Worm (Caenorhabditis elegans) whole organism, L2 larva: ENCODE results near the gene C27A2.12.

Experiments used
- C34F6.9 ChIP-seq: fragments of 150-350 bp; optimal IDR thresholded peaks from 2 replicates; lab custom pipeline; 2014; ENCODE audit warnings: missing biosample characterization, missing genetic modification characterization
- F13H6.1 ChIP-seq: sonication (generic microtip); optimal IDR thresholded peaks from 2 replicates; lab custom pipeline; 2016; ENCODE audit warnings: missing genetic modification characterization, missing compliant biosample characterization
- Y55F3AM.14 ChIP-seq: fragments of 200-800 bp; sonication (Bioruptor generic); optimal IDR thresholded peaks from 2 replicates; lab custom pipeline; 2018; ENCODE audit warnings: mild to moderate bottlenecking, missing genetic modification characterization, missing compliant biosample characterization
- alr-1 ChIP-seq: fragments of 150-350 bp; optimal IDR thresholded peaks from 2 replicates; lab custom pipeline; 2014; ENCODE audit warnings: missing biosample characterization, missing genetic modification characterization
- aly-2 ChIP-seq: fragments of 150-350 bp; optimal IDR thresholded peaks from 2 replicates; lab custom pipeline; 2014; ENCODE audit warnings: missing biosample characterization, missing genetic modification characterization
- ama-1 ChIP-seq: fragments of 150-350 bp; optimal IDR thresholded peaks from 2 replicates; lab custom pipeline; 2018; ENCODE audit warnings: inconsistent platforms
- blmp-1 ChIP-seq: sonication (generic microtip); optimal IDR thresholded peaks from 2 replicates; lab custom pipeline; 2017; ENCODE audit warnings: missing genetic modification characterization, mild to moderate bottlenecking, missing compliant biosample characterization, antibody characterized with exemption, moderate library complexity; ENCODE audit not compliant: insufficient read depth
- ceh-16 ChIP-seq: fragments of 150-350 bp; optimal IDR thresholded peaks from 2 replicates; lab custom pipeline; 2014; ENCODE audit warnings: missing biosample characterization, missing genetic modification characterization
- ceh-82 ChIP-seq: fragments of 150-350 bp; optimal IDR thresholded peaks from 2 replicates; lab custom pipeline; 2014; ENCODE audit warnings: missing biosample characterization, missing genetic modification characterization
- crh-2 ChIP-seq: sonication (generic microtip); optimal IDR thresholded peaks from 2 replicates; lab custom pipeline; 2017; ENCODE audit warnings: missing biosample characterization, missing genetic modification characterization
- dmd-4 ChIP-seq: sonication (generic microtip); optimal IDR thresholded peaks from 2 replicates; lab custom pipeline; 2017; ENCODE audit warnings: missing biosample characterization, missing genetic modification characterization
- egl-27 ChIP-seq: sonication (generic microtip); optimal IDR thresholded peaks from 3 replicates; lab custom pipeline; 2017; ENCODE audit warnings: missing biosample characterization, missing genetic modification reagents, missing genetic modification characterization
- elt-1 ChIP-seq: fragments of 150-350 bp; optimal IDR thresholded peaks from 2 replicates; lab custom pipeline; 2014; ENCODE audit warnings: missing biosample characterization, missing genetic modification characterization
- fos-1 ChIP-seq: fragments of 150-350 bp; optimal IDR thresholded peaks from 2 replicates; lab custom pipeline; 2014; ENCODE audit warnings: missing biosample characterization, missing genetic modification characterization
- gmeb-1 ChIP-seq: fragments of 150-350 bp; optimal IDR thresholded peaks from 2 replicates; lab custom pipeline; 2014; ENCODE audit warnings: missing biosample characterization, missing genetic modification characterization
- lin-11 ChIP-seq: fragments of 150-350 bp; sonication (generic microtip); optimal IDR thresholded peaks from 2 replicates; lab custom pipeline; 2014; ENCODE audit warnings: missing biosample characterization, missing genetic modification characterization, inconsistent platforms, mixed read lengths
- lin-13 ChIP-seq: fragments of 150-350 bp; optimal IDR thresholded peaks from 2 replicates; lab custom pipeline; 2014; ENCODE audit warnings: missing biosample characterization, missing genetic modification reagents, missing genetic modification characterization
- lin-39 ChIP-seq: fragments of 150-350 bp; optimal IDR thresholded peaks from 2 replicates; lab custom pipeline; 2014; ENCODE audit warnings: missing biosample characterization, missing genetic modification reagents, missing genetic modification characterization
- lsy-2 ChIP-seq, 2 experiments: fragments of 150-350 bp in 1 of 2; sonication (generic microtip) in 1 of 2; optimal IDR thresholded peaks; 2 replicates each; lab custom pipeline; 2014 to 2017; ENCODE audit warnings: missing biosample characterization in 2 of 2, missing genetic modification characterization in 2 of 2
- mab-5 ChIP-seq: fragments of 150-350 bp; optimal IDR thresholded peaks from 2 replicates; lab custom pipeline; 2014; ENCODE audit warnings: missing biosample characterization, missing genetic modification characterization
- mbf-1 ChIP-seq: sonication (generic microtip); optimal IDR thresholded peaks from 2 replicates; lab custom pipeline; 2017; ENCODE audit warnings: missing biosample characterization, missing genetic modification characterization
- mdl-1 ChIP-seq, 2 experiments: fragments of 150-350 bp in 1 of 2; sonication (generic microtip) in 1 of 2; optimal IDR thresholded peaks; 2 replicates each; lab custom pipeline; 2017; ENCODE audit warnings: missing biosample characterization in 2 of 2, missing genetic modification characterization in 2 of 2
- nhr-12 ChIP-seq: fragments of 150-350 bp; optimal IDR thresholded peaks from 2 replicates; lab custom pipeline; 2014; ENCODE audit warnings: missing biosample characterization, missing genetic modification characterization
- nhr-129 ChIP-seq: fragments of 150-350 bp; optimal IDR thresholded peaks from 2 replicates; lab custom pipeline; 2014; ENCODE audit warnings: missing biosample characterization, missing genetic modification characterization
- nhr-21 ChIP-seq: fragments of 150-350 bp; optimal IDR thresholded peaks from 2 replicates; lab custom pipeline; 2014; ENCODE audit warnings: missing biosample characterization, missing genetic modification characterization
- nhr-237 ChIP-seq: fragments of 150-350 bp; optimal IDR thresholded peaks from 2 replicates; lab custom pipeline; 2014; ENCODE audit warnings: missing biosample characterization, missing genetic modification characterization
- nhr-25 ChIP-seq: fragments of 150-350 bp; sonication (generic microtip); optimal IDR thresholded peaks from 3 replicates; lab custom pipeline; 2014; ENCODE audit warnings: missing biosample characterization, missing genetic modification characterization
- nhr-6 ChIP-seq: fragments of 150-350 bp; optimal IDR thresholded peaks from 2 replicates; lab custom pipeline; 2014; ENCODE audit warnings: missing biosample characterization, missing genetic modification characterization
- nhr-77 ChIP-seq: fragments of 150-350 bp; optimal IDR thresholded peaks from 2 replicates; lab custom pipeline; 2014; ENCODE audit warnings: missing biosample characterization, missing genetic modification characterization
- peb-1 ChIP-seq: fragments of 150-350 bp; optimal IDR thresholded peaks from 2 replicates; lab custom pipeline; 2014; ENCODE audit warnings: missing biosample characterization, missing genetic modification characterization
- sem-4 ChIP-seq: fragments of 150-350 bp; optimal IDR thresholded peaks from 2 replicates; lab custom pipeline; 2014; ENCODE audit warnings: missing biosample characterization, missing genetic modification reagents, missing genetic modification characterization
- skn-1 ChIP-seq: sonication (generic microtip); optimal IDR thresholded peaks from 2 replicates; lab custom pipeline; 2017; ENCODE audit warnings: missing biosample characterization, missing genetic modification characterization
- sma-3 ChIP-seq: sonication (generic microtip); optimal IDR thresholded peaks from 2 replicates; lab custom pipeline; 2016; ENCODE audit warnings: missing genetic modification reagents, missing genetic modification characterization, missing compliant biosample characterization
- sma-9 ChIP-seq, 2 experiments: fragments of 150-350 bp in 1 of 2; sonication (generic microtip) in 1 of 2; optimal IDR thresholded peaks; 2 replicates each; lab custom pipeline; 2014 to 2016; ENCODE audit warnings: missing genetic modification characterization in 2 of 2, mild to moderate bottlenecking in 1 of 2, missing biosample characterization in 1 of 2, missing compliant biosample characterization in 1 of 2, missing genetic modification reagents in 1 of 2, moderate library complexity in 1 of 2
- snpc-4 ChIP-seq: fragments of 150-350 bp; optimal IDR thresholded peaks from 2 replicates; lab custom pipeline; 2014; ENCODE audit warnings: missing biosample characterization, missing genetic modification characterization
- unc-55 ChIP-seq: fragments of 150-350 bp; sonication (generic microtip); optimal IDR thresholded peaks from 3 replicates; lab custom pipeline; 2014; ENCODE audit warnings: missing biosample characterization, missing genetic modification reagents, missing genetic modification characterization
- zag-1 ChIP-seq: fragments of 150-350 bp; optimal IDR thresholded peaks from 2 replicates; lab custom pipeline; 2014; ENCODE audit warnings: missing biosample characterization, missing genetic modification characterization
- ztf-1 ChIP-seq: fragments of 200-800 bp; sonication (Bioruptor generic); conservative IDR thresholded peaks from 2 replicates; pipeline ENCODE4 v1.3.6; 2022; ENCODE audit warnings: missing genetic modification characterization, missing compliant biosample characterization
- ztf-11 ChIP-seq: sonication (generic microtip); optimal IDR thresholded peaks from 2 replicates; lab custom pipeline; 2017; ENCODE audit warnings: missing biosample characterization, missing genetic modification characterization
- ztf-4 ChIP-seq: fragments of 150-350 bp; optimal IDR thresholded peaks from 2 replicates; lab custom pipeline; 2014; ENCODE audit warnings: missing biosample characterization, missing genetic modification characterization

C27A2.12 gene

DNA sequence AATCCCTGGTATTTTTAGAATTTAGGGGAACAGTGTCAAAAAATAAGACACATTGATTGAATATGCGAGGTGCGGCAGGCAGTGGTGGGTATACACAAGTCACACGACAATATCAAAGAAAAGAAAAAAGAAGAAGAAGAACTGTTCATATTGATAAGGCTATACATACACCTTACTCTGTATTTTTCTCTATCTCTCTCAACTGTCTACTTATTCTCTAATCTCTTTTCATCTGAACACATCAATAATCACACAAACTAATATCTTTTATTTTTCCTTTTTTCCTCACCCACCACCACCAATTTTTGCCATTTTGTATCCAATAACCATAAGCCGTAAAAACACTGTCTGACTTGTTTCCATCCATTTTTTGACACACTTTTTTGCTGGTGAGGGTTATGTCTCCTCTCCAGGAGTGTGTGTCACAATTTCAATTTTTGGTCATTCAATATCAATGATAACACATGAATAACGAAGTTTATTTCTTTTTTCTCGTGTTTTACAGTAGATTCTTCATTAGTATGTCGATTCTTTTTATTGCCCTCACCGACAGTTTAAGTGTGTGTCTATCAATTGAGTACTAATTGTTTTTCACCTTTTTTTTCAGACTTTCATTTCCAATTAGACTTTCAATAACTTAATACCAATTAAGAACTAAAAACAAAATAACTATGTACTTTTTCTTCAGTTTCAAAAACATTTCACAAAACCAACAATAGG, 38.4 kb downstream of the C27A2.12 start (continued):
- TF ChIP-seq lin-39 (tag; lab: Kevin White, UChicago) (no peak), ztf-4 (tag; lab: Kevin White, UChicago) (no peak), aly-2 (tag; lab: Kevin White, UChicago) (no peak), elt-1 (tag; lab: Kevin White, UChicago) (no peak), crh-2 (tag; lab: Kevin White, UChicago) (peak; percentile 68), unc-55 (GFP tag; lab: Kevin White, UChicago) (no peak), nhr-12 (tag; lab: Kevin White, UChicago) (no peak), ztf-11 (tag; lab: Kevin White, UChicago) (no peak), alr-1 (tag; lab: Kevin White, UChicago) (no peak), nhr-6 (tag; lab: Kevin White, UChicago) (no peak), gmeb-1 (peak; percentile 9), mab-5 (tag; lab: Kevin White, UChicago) (no peak), snpc-4 (tag; lab: Kevin White, UChicago) (no peak), skn-1 (tag; lab: Kevin White, UChicago) (no peak), mbf-1 (no peak), peb-1 (tag; lab: Kevin White, UChicago) (no peak), Y55F3AM.14 (GFP tag; lab: Kevin White, UChicago) (no peak), lin-11 (no peak), ceh-82 (no peak), lin-13 (GFP tag; lab: Kevin White, UChicago) (no peak), dmd-4 (no peak), ceh-16 (tag; lab: Kevin White, UChicago) (no peak)
- TF ChIP-seq, all 48 proteins: peak for 11

DNA sequence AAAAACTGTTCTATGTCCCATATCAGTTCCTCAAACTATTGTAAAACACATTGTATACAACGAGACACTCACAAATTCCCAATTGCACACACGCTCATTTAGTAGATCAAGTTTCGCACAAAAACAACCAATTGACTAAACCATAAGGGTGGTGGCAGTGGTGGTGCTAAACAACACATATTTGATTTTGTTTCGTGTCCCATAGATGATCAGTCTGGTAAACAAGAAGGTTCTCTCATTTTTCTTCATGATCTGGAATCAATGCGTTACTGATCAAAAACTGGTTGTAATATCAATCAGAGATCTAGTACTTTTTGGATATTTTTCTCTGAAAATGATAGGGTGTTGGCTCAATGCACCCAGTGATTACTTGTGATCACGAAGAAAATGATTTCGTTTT, 39.4 kb downstream of the C27A2.12 start:
- TF ChIP-seq sma-9 (GFP tag; optimal IDR thresholded peaks at IDR 0.05; lab: Kevin White, UChicago) (no peak), sma-9 (tag; optimal IDR thresholded peaks at IDR 0.05; lab: Kevin White, UChicago) (no peak), ztf-1 (no peak), zag-1 (tag; lab: Kevin White, UChicago) (no peak), mab-5 (tag; lab: Kevin White, UChicago) (no peak), elt-1 (tag; lab: Kevin White, UChicago) (no peak), blmp-1 (tag; lab: Kevin White, UChicago) (no peak), mbf-1 (no peak)

DNA sequence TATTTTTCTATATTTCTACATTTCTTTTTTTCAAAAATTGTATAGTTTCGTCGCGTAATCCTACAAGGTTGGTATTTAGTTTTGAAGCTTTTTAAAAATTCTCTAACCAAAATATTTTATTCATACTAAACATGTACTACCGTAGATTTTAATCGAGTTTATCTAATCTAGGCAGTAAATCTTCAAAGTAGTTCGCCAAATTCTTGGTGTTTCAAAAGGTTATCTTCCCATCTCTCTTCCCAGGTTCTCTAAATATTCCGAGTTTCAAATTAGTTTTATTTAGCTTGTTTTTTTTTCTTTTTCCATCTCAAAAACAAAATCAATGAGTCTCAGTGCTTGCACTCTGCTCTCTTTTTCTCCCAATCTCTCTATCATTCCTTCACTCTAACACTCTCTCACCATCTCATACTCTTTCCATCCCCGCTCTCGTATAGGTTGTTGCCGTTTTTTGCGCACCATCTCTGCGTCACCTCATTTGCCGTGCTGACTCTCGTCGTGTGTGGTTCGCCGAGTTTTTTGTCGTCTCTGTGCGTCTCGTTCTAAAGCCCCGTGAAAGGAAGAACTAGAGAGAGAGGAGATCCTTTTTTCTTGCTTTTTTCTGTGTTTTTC, 40.9 kb downstream of the C27A2.12 start:
- TF ChIP-seq unc-55 (GFP tag; lab: Kevin White, UChicago) = peak; percentile 72
- TF ChIP-seq gmeb-1 = peak; percentile 14
- TF ChIP-seq ceh-82 = no peak
- no peak for TF ChIP-seq nhr-77 (tag; lab: Kevin White, UChicago)
- TF ChIP-seq ama-1 (lab: Kevin White, UChicago) = peak; percentile 1
- peak; percentile 57 for TF ChIP-seq zag-1 (tag; lab: Kevin White, UChicago)
- TF ChIP-seq mab-5 (tag; lab: Kevin White, UChicago) = peak; percentile 56
- peak; percentile 82 for TF ChIP-seq nhr-129 (tag; lab: Kevin White, UChicago)
- TF ChIP-seq ztf-4 (tag; lab: Kevin White, UChicago) = no peak
- peak; percentile 66 for TF ChIP-seq crh-2 (tag; lab: Kevin White, UChicago)
- TF ChIP-seq C34F6.9 (tag; lab: Kevin White, UChicago) = peak; percentile 91
- TF ChIP-seq sma-9 (GFP tag; optimal IDR thresholded peaks at IDR 0.05; lab: Kevin White, UChicago) = peak; percentile 36
- no peak for TF ChIP-seq sma-9 (tag; optimal IDR thresholded peaks at IDR 0.05; lab: Kevin White, UChicago)
- no peak for TF ChIP-seq lin-39 (tag; lab: Kevin White, UChicago)
- no peak for TF ChIP-seq nhr-237 (tag; lab: Kevin White, UChicago)
- TF ChIP-seq lin-13 (GFP tag; lab: Kevin White, UChicago) = peak; percentile 32
- peak; percentile 80 for TF ChIP-seq Y55F3AM.14 (GFP tag; lab: Kevin White, UChicago)
- peak; percentile 68 for TF ChIP-seq F13H6.1
- TF ChIP-seq nhr-21 (tag; lab: Kevin White, UChicago) = peak; percentile 31
- TF ChIP-seq sma-3 (GFP tag; lab: Kevin White, UChicago) = peak; percentile 18
- TF ChIP-seq sem-4 (tag; lab: Kevin White, UChicago) = peak; percentile 59
- peak; percentile 81 for TF ChIP-seq fos-1 (tag; lab: Kevin White, UChicago)
- peak; percentile 51 for TF ChIP-seq snpc-4 (tag; lab: Kevin White, UChicago)
- TF ChIP-seq ceh-16 (tag; lab: Kevin White, UChicago) = peak; percentile 69
- peak; percentile 74 for TF ChIP-seq egl-27 (tag; lab: Kevin White, UChicago)
- TF ChIP-seq lsy-2 (tag; optimal IDR thresholded peaks at IDR 0.05; lab: Kevin White, UChicago) = peak; percentile 21 to 76
- peak in 1 of 2 experiments; percentile 26 for TF ChIP-seq mdl-1 (tag; optimal IDR thresholded peaks at IDR 0.05; lab: Kevin White, UChicago)
- no peak for TF ChIP-seq nhr-6 (tag; lab: Kevin White, UChicago)
- peak; percentile 58 for TF ChIP-seq nhr-25
